Worm (Caenorhabditis elegans): ENCODE results near the gene srh-182.

srh-182 gene

DNA sequence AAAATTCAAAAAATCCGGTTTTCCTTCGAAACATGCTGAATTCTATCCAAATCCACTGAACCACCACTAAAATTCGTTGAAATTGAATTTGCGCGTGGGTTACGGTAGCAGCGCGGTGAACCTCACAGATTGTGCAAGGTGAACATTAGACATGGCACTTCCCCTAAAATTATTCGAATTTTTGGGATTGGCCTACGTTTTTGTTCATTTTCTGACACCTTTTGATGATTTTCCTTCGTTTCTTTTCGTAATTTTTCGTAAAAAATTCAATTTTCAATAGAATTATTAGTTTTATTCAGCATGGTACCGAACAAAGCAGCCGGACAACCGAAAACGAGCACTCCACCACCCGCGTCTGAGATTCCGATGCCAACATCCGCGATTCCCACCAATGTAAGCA, 35.2 kb downstream of the srh-182 start, which contains the start of gene ZK262.8:
ZK262.8 (plus strand) TSS at position 301 of the 400 bp plus-strand sequence.
- TF ChIP-seq zfp-3 (GFP tag; conservative IDR thresholded peaks at IDR 0.05) (no peak), hmg-1.1 (GFP tag; IDR thresholded peaks at IDR 0.05) (no peak), nhr-25 (tag; optimal IDR thresholded peaks at IDR 0.05; ENCODE audit: borderline replicate concordance, insufficient read depth) (no peak), daf-19 (GFP tag; conservative IDR thresholded peaks at IDR 0.05) (no peak), madf-5 (GFP tag; IDR thresholded peaks at IDR 0.05) (no peak), nhr-76 (tag; optimal IDR thresholded peaks at IDR 0.05) (no peak), set-16 (GFP tag; IDR thresholded peaks at IDR 0.05) (no peak), Y75B8A.6 (GFP tag; IDR thresholded peaks at IDR 0.05) (no peak), snpc-4 (tag; optimal IDR thresholded peaks at IDR 0.05) (no peak), D1046.2 (GFP tag; IDR thresholded peaks at IDR 0.05) (no peak), cey-2 (tag; optimal IDR thresholded peaks at IDR 0.05; ENCODE audit: borderline replicate concordance, insufficient read depth) (no peak), F37D6.2 (tag; optimal IDR thresholded peaks at IDR 0.05) (no peak), ceh-82 (tag; optimal IDR thresholded peaks at IDR 0.05) (no peak)

DNA sequence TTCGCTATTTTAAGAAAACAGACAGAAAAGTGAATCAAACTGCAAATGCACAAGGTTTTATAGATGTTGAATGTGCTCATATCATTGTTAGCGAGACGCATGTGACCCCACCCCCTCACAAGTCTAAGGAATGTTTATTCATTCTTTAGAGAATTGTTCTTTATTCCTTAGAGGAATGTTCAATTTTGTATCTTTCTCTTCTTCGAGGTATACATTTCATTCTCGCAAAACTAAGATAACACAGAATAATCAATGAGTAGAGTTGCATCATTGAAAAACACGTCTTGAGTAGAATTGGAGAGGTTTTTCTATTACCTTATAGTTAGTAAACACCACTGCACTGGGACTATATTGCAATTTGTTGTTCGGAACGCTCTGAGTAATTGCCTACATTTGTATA, 38.4 kb downstream of the srh-182 start, which contains the start of gene ZK262.20:
ZK262.20 (minus strand) TSS at position 101 of the 400 bp plus-strand sequence.
- no peak for TF ChIP-seq lim-7 (GFP tag; IDR thresholded peaks at IDR 0.05)
- no peak for TF ChIP-seq mes-2 (tag; optimal IDR thresholded peaks at IDR 0.05; ENCODE audit: poor library complexity, severe bottlenecking)
- no peak for TF ChIP-seq lin-13 (GFP tag; optimal IDR thresholded peaks at IDR 0.05)

DNA sequence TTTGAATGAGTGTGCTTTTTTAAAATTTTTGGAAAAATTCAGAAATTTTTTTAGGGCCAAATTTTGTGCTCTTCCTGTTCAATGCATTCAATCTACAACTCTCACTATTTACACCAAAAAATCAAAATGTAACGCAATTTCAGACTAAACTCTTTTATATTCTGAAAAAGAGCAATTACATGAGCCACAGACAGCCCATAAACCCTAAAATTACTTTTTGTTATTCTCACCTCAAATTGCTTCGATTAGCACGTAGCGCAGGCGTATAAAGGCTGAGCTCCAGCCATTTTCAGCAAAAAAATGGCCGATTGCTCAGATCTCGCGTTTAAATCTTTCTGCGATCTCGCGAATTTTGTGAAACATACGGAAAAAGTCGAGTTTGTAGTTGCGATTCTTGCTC, 41.9 kb downstream of the srh-182 start, which contains the start of gene srw-82:
srw-82 (plus strand) TSS at position 301 of the 400 bp plus-strand sequence.
- TF ChIP-seq aha-1 (tag) (peak; percentile 89), Y48G9A.11 (GFP tag; IDR thresholded peaks at IDR 0.05) (no peak)

DNA sequence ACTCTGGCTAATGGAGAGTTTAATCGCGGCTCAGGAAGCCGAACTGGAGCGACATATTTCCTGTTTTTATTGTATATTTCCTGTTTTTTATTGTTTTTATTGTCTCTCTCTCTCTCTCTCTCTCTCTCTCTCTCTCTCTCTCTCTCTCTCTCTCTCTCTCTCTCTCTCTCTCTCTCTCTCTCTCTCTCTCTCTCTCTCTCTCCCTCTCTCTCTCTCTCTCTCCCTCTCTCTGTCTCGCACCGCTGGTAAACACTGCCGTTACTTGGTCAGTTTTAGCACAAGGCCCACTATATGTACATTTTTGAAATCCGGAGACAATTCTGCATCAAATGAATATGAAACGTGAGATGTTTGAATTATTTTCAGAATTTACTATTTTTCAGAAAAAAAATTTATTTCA, 42.5 kb downstream of the srh-182 start:
- TF ChIP-seq tra-1 (GFP tag; IDR thresholded peaks at IDR 0.05) (no peak), set-16 (GFP tag; IDR thresholded peaks at IDR 0.05) (peak; percentile 88)

DNA sequence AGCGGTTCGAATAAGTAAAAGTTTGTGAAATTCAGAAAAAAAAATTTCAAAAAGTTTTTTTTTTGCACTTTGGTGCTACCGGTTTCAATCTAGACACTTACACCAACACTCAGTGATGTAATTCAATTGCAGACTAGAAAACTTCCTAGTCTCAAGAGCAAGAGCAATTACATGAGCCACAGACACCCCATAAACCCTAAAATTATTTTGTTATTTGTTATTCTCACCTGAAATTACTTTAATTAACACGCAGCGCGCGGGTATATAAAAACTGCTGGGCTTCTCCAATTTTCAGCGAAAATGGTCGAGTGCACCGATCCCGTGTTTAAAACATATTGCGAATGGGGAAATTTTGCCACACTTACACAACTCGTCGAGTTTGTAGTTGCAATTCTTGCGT, 47.0 kb downstream of the srh-182 start, which contains the start of gene srw-83:
srw-83 (plus strand) TSS at position 301 of the 400 bp plus-strand sequence.
- TF ChIP-seq Y105C5A.15 (GFP tag; IDR thresholded peaks at IDR 0.05) (no peak), egl-27 (tag; optimal IDR thresholded peaks at IDR 0.05) (no peak), Y48G9A.11 (GFP tag; IDR thresholded peaks at IDR 0.05) (no peak), lir-3 (tag; optimal IDR thresholded peaks at IDR 0.05) (no peak), ceh-32 (tag; optimal IDR thresholded peaks at IDR 0.05; ENCODE audit: poor library complexity) (no peak), jun-1 (tag; optimal IDR thresholded peaks at IDR 0.05) (no peak), snpc-4 (tag; optimal IDR thresholded peaks at IDR 0.05) (no peak), ces-1 (GFP tag; optimal IDR thresholded peaks at IDR 0.05) (no peak)

ce11 chrV:18425544-18425943, 47.8 kb downstream of the srh-182 start, which contains the start of gene ZK262.19:
ZK262.19 (minus strand) TSS chrV:18425644.
- TF ChIP-seq ceh-28 (tag; optimal IDR thresholded peaks at IDR 0.05) (peak; percentile 10), zip-2 (tag; optimal IDR thresholded peaks at IDR 0.05) (no peak)

DNA sequence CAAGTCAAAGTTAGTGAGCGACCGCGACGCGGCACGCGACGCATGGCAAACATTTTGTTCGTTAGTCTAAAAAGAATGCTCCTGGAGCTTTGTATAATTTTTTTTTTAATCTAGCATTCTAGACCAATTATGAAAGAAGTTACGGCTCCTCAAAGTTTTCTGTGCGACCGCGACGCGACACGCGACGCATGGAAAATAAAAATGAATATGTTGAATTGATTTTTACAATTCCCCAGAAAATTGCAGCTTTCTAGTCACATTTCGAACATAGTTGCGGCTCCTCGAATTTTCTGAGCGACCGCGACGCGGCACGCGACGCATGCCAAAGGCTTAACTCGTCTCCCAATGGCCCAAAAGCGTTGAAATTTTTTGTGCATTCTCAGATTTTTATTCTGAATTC, 48.8 kb downstream of the srh-182 start, which contains the start of gene ZK262.4:
ZK262.4 (minus strand) TSS at position 101 of the 400 bp plus-strand sequence.
- TF ChIP-seq Y75B8A.6 (GFP tag; IDR thresholded peaks at IDR 0.05) (no peak), fkh-10 (GFP tag; optimal IDR thresholded peaks at IDR 0.05) (no peak), saeg-2 (GFP tag; IDR thresholded peaks at IDR 0.05) (no peak)

All from whole organism, L4 larva.